Worm (Caenorhabditis elegans) whole organism, L4 larva: ENCODE results near the gene srx-102.

ENCODE experiments used
- ama-1 ChIP-seq: fragments of 150-350 bp; optimal IDR thresholded peaks from 2 replicates; lab custom pipeline; 2014; ENCODE audit warnings: inconsistent platforms, mixed read lengths
- arid-1 ChIP-seq: fragments of 200-800 bp; sonication (Bioruptor generic); conservative IDR thresholded peaks from 2 replicates; pipeline ENCODE4 v1.3.6; 2022; ENCODE audit warnings: missing genetic modification reagents, missing genetic modification characterization, missing compliant biosample characterization
- duxl-1 ChIP-seq: sonication (generic microtip); optimal IDR thresholded peaks from 2 replicates; lab custom pipeline; 2016; ENCODE audit warnings: mild to moderate bottlenecking, missing genetic modification characterization, moderate library complexity, missing compliant biosample characterization; ENCODE audit not compliant: poor library complexity
- egl-43 ChIP-seq: fragments of 200-800 bp; sonication (Bioruptor generic); IDR thresholded peaks from 2 replicates; pipeline ENCODE4 v1.3.6; 2022; ENCODE audit warnings: missing genetic modification reagents, missing genetic modification characterization, missing compliant biosample characterization
- mdl-1 ChIP-seq, 2 experiments: fragments of 150-350 bp in 1 of 2; sonication (generic microtip) in 1 of 2; optimal IDR thresholded peaks; 2 replicates each; lab custom pipeline; 2014 to 2017; ENCODE audit warnings: missing biosample characterization in 2 of 2, missing genetic modification characterization in 2 of 2
- nhr-42 ChIP-seq: fragments of 200-800 bp; sonication (Bioruptor generic); IDR thresholded peaks from 2 replicates; pipeline ENCODE4 v1.3.6; 2022; ENCODE audit warnings: missing genetic modification characterization, missing compliant biosample characterization
- nhr-76 ChIP-seq: fragments of 150-350 bp; optimal IDR thresholded peaks from 2 replicates; lab custom pipeline; 2014; ENCODE audit warnings: missing biosample characterization, missing genetic modification characterization
- pqm-1 ChIP-seq: sonication (generic microtip); optimal IDR thresholded peaks from 2 replicates; lab custom pipeline; 2017; ENCODE audit warnings: missing biosample characterization, missing genetic modification characterization

- TF ChIP-seq duxl-1 (tag; lab: Kevin White, UChicago) (no peak), nhr-42 (GFP tag; lab: Robert Waterston, UW) (no peak), ama-1 (lab: Kevin White, UChicago) (no peak), nhr-76 (no peak), mdl-1 (tag; optimal IDR thresholded peaks at IDR 0.05; lab: Kevin White, UChicago) (no peak), egl-43 (GFP tag; lab: Robert Waterston, UW) (no peak), pqm-1 (tag; lab: Kevin White, UChicago) (no peak), arid-1 (GFP tag; lab: Robert Waterston, UW) (no peak)
These were observed 6.7 kb upstream of the srx-102 start, which contains the start of gene srx-105 for ce11 chrII:3701305-3701704.
